Worm (Caenorhabditis elegans) whole organism, early embryonic: ENCODE measurements around the gene srj-57.

Source experiments
- ama-1 ChIP-seq: fragments of 150-350 bp; optimal IDR thresholded peaks from 2 replicates; lab custom pipeline; 2014
- flt-1 ChIP-seq: fragments of 200-800 bp; sonication (Bioruptor generic); IDR thresholded peaks from 2 replicates; pipeline ENCODE4 v1.3.6; 2022; ENCODE audit warnings: missing genetic modification characterization, missing compliant biosample characterization

DNA sequence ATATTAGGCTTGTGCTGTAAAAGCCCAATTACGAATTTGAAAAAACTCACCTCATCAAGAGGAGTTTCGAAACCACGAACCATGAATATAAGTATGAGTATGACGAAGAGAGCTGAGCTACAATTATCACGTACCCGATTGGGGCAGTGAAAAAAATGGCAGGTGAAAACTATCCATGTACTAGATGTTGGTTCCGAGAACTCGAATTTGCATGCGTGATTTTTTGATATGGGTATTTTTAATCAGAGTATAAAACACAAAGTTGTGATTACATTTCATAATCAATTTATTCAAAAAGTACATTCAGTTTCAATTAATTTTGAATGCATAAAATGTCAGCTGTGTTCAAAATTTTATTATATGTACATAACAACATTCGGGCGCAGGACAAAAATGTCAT is 41.5 kb downstream of the srj-57 start, which contains the start of gene F54E2.9:
- TF ChIP-seq flt-1 (GFP tag; lab: Robert Waterston, UW) (no peak), ama-1 (lab: Kevin White, UChicago) (no peak)
